Worm (Caenorhabditis elegans) whole organism, late embryonic: ENCODE results near the gene F13B12.4.

Experiments
- C08G9.2 ChIP-seq: sonication (generic microtip); optimal IDR thresholded peaks from 2 replicates; lab custom pipeline; 2016; ENCODE audit warnings: mild to moderate bottlenecking, missing genetic modification characterization, moderate library complexity, missing compliant biosample characterization
- C38D4.7 ChIP-seq: fragments of 200-800 bp; sonication (Bioruptor generic); optimal IDR thresholded peaks from 2 replicates; lab custom pipeline; 2018; ENCODE audit warnings: mild to moderate bottlenecking, missing genetic modification characterization, moderate library complexity, missing compliant biosample characterization
- K09A11.1 ChIP-seq: sonication (generic microtip); optimal IDR thresholded peaks from 2 replicates; lab custom pipeline; 2017; ENCODE audit warnings: antibody characterized with exemption, mild to moderate bottlenecking, missing genetic modification characterization, missing compliant biosample characterization; ENCODE audit not compliant: insufficient read depth
- T23F11.4 ChIP-seq: fragments of 200-800 bp; sonication (Bioruptor generic); optimal IDR thresholded peaks from 2 replicates; lab custom pipeline; 2018; ENCODE audit warnings: mild to moderate bottlenecking, missing genetic modification characterization, missing compliant biosample characterization
- Y22D7AL.16 ChIP-seq: sonication (generic microtip); optimal IDR thresholded peaks from 2 replicates; lab custom pipeline; 2016; ENCODE audit warnings: missing genetic modification characterization, missing compliant biosample characterization
- ama-1 ChIP-seq: fragments of 150-350 bp; optimal IDR thresholded peaks from 2 replicates; lab custom pipeline; 2014
- ceh-18 ChIP-seq: sonication (generic microtip); optimal IDR thresholded peaks from 2 replicates; lab custom pipeline; 2016; ENCODE audit warnings: missing genetic modification characterization, missing compliant biosample characterization
- ceh-19 ChIP-seq: fragments of 200-800 bp; sonication (Bioruptor generic); optimal IDR thresholded peaks from 2 replicates; lab custom pipeline; 2018; ENCODE audit warnings: mild to moderate bottlenecking, missing genetic modification characterization, missing compliant biosample characterization
- ceh-2 ChIP-seq: sonication (generic microtip); optimal IDR thresholded peaks from 2 replicates; lab custom pipeline; 2016; ENCODE audit warnings: missing genotype, missing genetic modification characterization, missing compliant biosample characterization
- ceh-22 ChIP-seq: sonication (generic microtip); optimal IDR thresholded peaks from 2 replicates; lab custom pipeline; 2017; ENCODE audit warnings: missing biosample characterization, missing genetic modification characterization
- ceh-24 ChIP-seq: sonication (generic microtip); optimal IDR thresholded peaks from 2 replicates; lab custom pipeline; 2016; ENCODE audit warnings: mild to moderate bottlenecking, missing genetic modification characterization, missing compliant biosample characterization
- ceh-45 ChIP-seq: fragments of 200-800 bp; sonication (Bioruptor generic); IDR thresholded peaks from 2 replicates; pipeline ENCODE4 v1.3.6; 2022; ENCODE audit warnings: missing genetic modification reagents, missing genetic modification characterization, missing compliant biosample characterization
- ceh-48 ChIP-seq: sonication (generic microtip); optimal IDR thresholded peaks from 2 replicates; lab custom pipeline; 2016; ENCODE audit warnings: missing genetic modification characterization, inconsistent platforms, missing compliant biosample characterization
- ceh-6 ChIP-seq: fragments of 200-800 bp; sonication (Bioruptor generic); optimal IDR thresholded peaks from 2 replicates; lab custom pipeline; 2018; ENCODE audit warnings: mild to moderate bottlenecking, missing genetic modification characterization, missing compliant biosample characterization
- dmd-4 ChIP-seq: sonication (generic microtip); optimal IDR thresholded peaks from 2 replicates; lab custom pipeline; 2016; ENCODE audit warnings: borderline replicate concordance, missing genetic modification characterization, missing compliant biosample characterization
- dve-1 ChIP-seq: sonication (generic microtip); optimal IDR thresholded peaks from 2 replicates; lab custom pipeline; 2017; ENCODE audit warnings: antibody characterized with exemption, mild to moderate bottlenecking, missing genetic modification characterization, missing compliant biosample characterization
- elt-2 ChIP-seq: sonication (generic microtip); optimal IDR thresholded peaks from 2 replicates; lab custom pipeline; 2016; ENCODE audit warnings: missing genetic modification reagents, missing genetic modification characterization, missing compliant biosample characterization
- elt-4 ChIP-seq: sonication (generic microtip); optimal IDR thresholded peaks from 2 replicates; lab custom pipeline; 2016; ENCODE audit warnings: missing genetic modification characterization, missing compliant biosample characterization
- eyg-1 ChIP-seq: sonication (generic microtip); optimal IDR thresholded peaks from 2 replicates; lab custom pipeline; 2016; ENCODE audit warnings: missing genotype, missing genetic modification characterization, missing compliant biosample characterization
- fax-1 ChIP-seq: sonication (generic microtip); optimal IDR thresholded peaks from 2 replicates; lab custom pipeline; 2016; ENCODE audit warnings: missing genotype, missing genetic modification characterization, missing compliant biosample characterization
- fkh-10 ChIP-seq: fragments of 150-350 bp; optimal IDR thresholded peaks from 2 replicates; lab custom pipeline; 2014; ENCODE audit warnings: missing biosample characterization, missing genetic modification reagents, missing genetic modification characterization
- gmeb-2 ChIP-seq: sonication (generic microtip); optimal IDR thresholded peaks from 2 replicates; lab custom pipeline; 2016; ENCODE audit warnings: missing genetic modification characterization, inconsistent platforms, missing compliant biosample characterization
- hlh-13 ChIP-seq: fragments of 200-800 bp; sonication (Bioruptor generic); optimal IDR thresholded peaks from 2 replicates; lab custom pipeline; 2018; ENCODE audit warnings: mild to moderate bottlenecking, missing genetic modification characterization, missing compliant biosample characterization
- hlh-6 ChIP-seq: sonication (generic microtip); optimal IDR thresholded peaks from 2 replicates; lab custom pipeline; 2016; ENCODE audit warnings: missing genotype, missing genetic modification characterization, missing compliant biosample characterization
- hlh-8 ChIP-seq: sonication (generic microtip); optimal IDR thresholded peaks from 2 replicates; lab custom pipeline; 2016; ENCODE audit warnings: missing genotype, missing genetic modification characterization, missing compliant biosample characterization
- lin-11 ChIP-seq: fragments of 200-800 bp; sonication (Bioruptor generic); optimal IDR thresholded peaks from 2 replicates; lab custom pipeline; 2018; ENCODE audit warnings: mild to moderate bottlenecking, missing genetic modification characterization, missing compliant biosample characterization
- madf-2 ChIP-seq: sonication (generic microtip); optimal IDR thresholded peaks from 2 replicates; lab custom pipeline; 2017; ENCODE audit warnings: missing genetic modification characterization, missing compliant biosample characterization
- mec-3 ChIP-seq: sonication (generic microtip); optimal IDR thresholded peaks from 2 replicates; lab custom pipeline; 2016; ENCODE audit warnings: borderline replicate concordance, missing genetic modification characterization, missing compliant biosample characterization
- nfya-1 ChIP-seq: sonication (generic microtip); optimal IDR thresholded peaks from 2 replicates; lab custom pipeline; 2017; ENCODE audit warnings: missing genetic modification characterization, mild to moderate bottlenecking, missing compliant biosample characterization, antibody characterized with exemption, moderate library complexity
- npax-4 ChIP-seq: sonication (generic microtip); optimal IDR thresholded peaks from 2 replicates; lab custom pipeline; 2016; ENCODE audit warnings: missing genetic modification characterization, missing compliant biosample characterization
- pag-3 ChIP-seq: sonication (generic microtip); optimal IDR thresholded peaks from 2 replicates; lab custom pipeline; 2016; ENCODE audit warnings: missing compliant biosample characterization, missing genetic modification characterization, borderline replicate concordance
- pat-9 ChIP-seq: fragments of 200-800 bp; sonication (Bioruptor generic); optimal IDR thresholded peaks from 2 replicates; lab custom pipeline; 2018; ENCODE audit warnings: mild to moderate bottlenecking, missing genetic modification characterization, moderate library complexity, missing compliant biosample characterization
- pha-2 ChIP-seq: sonication (generic microtip); optimal IDR thresholded peaks from 2 replicates; lab custom pipeline; 2017; ENCODE audit warnings: mild to moderate bottlenecking, missing genetic modification characterization, missing compliant biosample characterization
- pha-4 ChIP-seq: fragments of 150-350 bp; optimal IDR thresholded peaks from 2 replicates; lab custom pipeline; 2018; ENCODE audit warnings: missing biosample characterization, missing genetic modification reagents, missing genetic modification characterization
- pqm-1 ChIP-seq: sonication (generic microtip); optimal IDR thresholded peaks from 2 replicates; lab custom pipeline; 2016; ENCODE audit warnings: missing genetic modification characterization, missing compliant biosample characterization
- pros-1 ChIP-seq: fragments of 150-350 bp; optimal IDR thresholded peaks from 2 replicates; lab custom pipeline; 2014; ENCODE audit warnings: missing biosample characterization, missing genetic modification reagents, missing genetic modification characterization
- ref-2 ChIP-seq: sonication (generic microtip); optimal IDR thresholded peaks from 2 replicates; lab custom pipeline; 2016; ENCODE audit warnings: missing genetic modification characterization, missing compliant biosample characterization
- rnt-1 ChIP-seq: sonication (generic microtip); optimal IDR thresholded peaks from 2 replicates; lab custom pipeline; 2016; ENCODE audit warnings: missing genetic modification characterization, missing compliant biosample characterization
- sox-2 ChIP-seq: fragments of 200-800 bp; sonication (Bioruptor generic); IDR thresholded peaks from 2 replicates; pipeline ENCODE4 v1.3.6; 2022; ENCODE audit warnings: missing genetic modification reagents, missing genetic modification characterization, missing compliant biosample characterization
- unc-3 ChIP-seq, 2 experiments: fragments of 200-800 bp in 1 of 2; sonication (Bioruptor generic) in 1 of 2; sonication (generic microtip) in 1 of 2; conservative IDR thresholded peaks in 1 of 2; optimal IDR thresholded peaks in 1 of 2; 2 replicates each; pipeline versions ENCODE4 v1.3.6 to Lab custom; 2016 to 2022; ENCODE audit warnings: missing compliant biosample characterization in 2 of 2, missing genetic modification characterization in 2 of 2, missing genetic modification reagents in 1 of 2
- unc-42 ChIP-seq: sonication (generic microtip); optimal IDR thresholded peaks from 2 replicates; lab custom pipeline; 2016; ENCODE audit warnings: missing genotype, missing genetic modification characterization, missing compliant biosample characterization
- unc-55 ChIP-seq: sonication (generic microtip); optimal IDR thresholded peaks from 2 replicates; lab custom pipeline; 2017; ENCODE audit warnings: missing biosample characterization, missing genetic modification reagents, missing genetic modification characterization
- unc-86 ChIP-seq: sonication (generic microtip); optimal IDR thresholded peaks from 2 replicates; lab custom pipeline; 2016; ENCODE audit warnings: missing genetic modification characterization, missing compliant biosample characterization
- ztf-16 ChIP-seq: sonication (generic microtip); optimal IDR thresholded peaks from 2 replicates; lab custom pipeline; 2017; ENCODE audit warnings: missing genetic modification characterization, missing compliant biosample characterization

F13B12.4 gene

ce11 chrIV:10449799-10450198, at the start of gene F13B12.4:
F13B12.4 (minus strand) TSS chrIV:10449899.
- no peak for TF ChIP-seq unc-55 (GFP tag; lab: Kevin White, UChicago)
- TF ChIP-seq pha-4 (tag; lab: Kevin White, UChicago): no peak
- no peak for TF ChIP-seq ceh-18 (tag; lab: Kevin White, UChicago)
- TF ChIP-seq dmd-4 (tag; lab: Kevin White, UChicago): no peak
- TF ChIP-seq pha-2 (tag; lab: Kevin White, UChicago): no peak
- TF ChIP-seq unc-3 (GFP tag; conservative IDR thresholded peaks at IDR 0.05; lab: Robert Waterston, UW): no peak
- no peak for TF ChIP-seq unc-3 (tag; optimal IDR thresholded peaks at IDR 0.05; lab: Kevin White, UChicago)
- TF ChIP-seq npax-4 (tag; lab: Kevin White, UChicago): no peak
- no peak for TF ChIP-seq gmeb-2 (tag; lab: Kevin White, UChicago)
- no peak for TF ChIP-seq lin-11 (tag; lab: Kevin White, UChicago)
- TF ChIP-seq ceh-6 (GFP tag; lab: Kevin White, UChicago): no peak
- no peak for TF ChIP-seq hlh-8 (tag; lab: Kevin White, UChicago)
- TF ChIP-seq madf-2 (tag; lab: Kevin White, UChicago): no peak

DNA sequence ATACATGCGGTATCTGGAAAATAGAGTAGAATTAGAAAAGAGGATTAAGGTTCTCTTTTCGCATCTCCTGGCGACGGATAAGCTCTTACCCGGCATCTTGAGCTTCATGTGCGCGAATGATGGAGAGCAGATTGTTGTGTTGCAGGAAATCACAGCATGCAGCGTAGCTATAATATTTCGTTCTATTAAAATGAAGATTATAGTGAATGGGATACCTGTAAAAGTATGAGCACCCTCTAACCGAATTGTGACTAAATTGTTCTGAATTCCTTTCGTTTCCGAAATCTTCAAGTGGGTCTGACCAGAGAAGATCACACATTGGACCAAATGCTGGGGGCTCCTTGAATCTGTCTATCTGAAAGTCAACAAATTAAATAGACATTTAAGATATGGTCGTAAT, 48.7 kb upstream of the F13B12.4 start:
- TF ChIP-seq pha-2 (tag; lab: Kevin White, UChicago): no peak
- no peak for TF ChIP-seq T23F11.4 (GFP tag; lab: Kevin White, UChicago)
- no peak for TF ChIP-seq ceh-24
- TF ChIP-seq ceh-19 (GFP tag; lab: Kevin White, UChicago): no peak
- TF ChIP-seq ceh-2: no peak
- TF ChIP-seq fkh-10 (GFP tag; lab: Kevin White, UChicago): no peak
- no peak for TF ChIP-seq pag-3
- no peak for TF ChIP-seq lin-11 (tag; lab: Kevin White, UChicago)
- TF ChIP-seq hlh-13 (GFP tag; lab: Kevin White, UChicago): no peak
- no peak for TF ChIP-seq ceh-48 (tag; lab: Kevin White, UChicago)
- TF ChIP-seq, all 69 proteins: peak for 0

ce11 chrIV:10489409-10489808, 39.7 kb upstream of the F13B12.4 start:
- TF ChIP-seq fkh-10 (GFP tag; lab: Kevin White, UChicago) (no peak), hlh-8 (tag; lab: Kevin White, UChicago) (peak; percentile 3), K09A11.1 (tag; lab: Kevin White, UChicago) (no peak)

ce11 chrIV:10483607-10484117, 34.0 kb upstream of the F13B12.4 start, which contains the start of the genes F01D4.5 and ced-5:
F01D4.5 (minus strand) TSS chrIV:10483657.
ced-5 (plus strand) TSS chrIV:10484110.
- TF ChIP-seq sox-2 (GFP tag; lab: Robert Waterston, UW) (no peak), pqm-1 (tag; lab: Kevin White, UChicago) (peak; percentile 38), T23F11.4 (GFP tag; lab: Kevin White, UChicago) (no peak), rnt-1 (tag; lab: Kevin White, UChicago) (peak; percentile 54), lin-11 (tag; lab: Kevin White, UChicago) (no peak), ztf-16 (tag; lab: Kevin White, UChicago) (peak; percentile 58), dve-1 (tag; lab: Kevin White, UChicago) (no peak), nfya-1 (peak; percentile 25), elt-2 (peak; percentile 79), ceh-45 (GFP tag; lab: Robert Waterston, UW) (no peak), ceh-22 (tag; lab: Kevin White, UChicago) (no peak), ceh-19 (GFP tag; lab: Kevin White, UChicago) (peak; percentile 26), hlh-6 (tag; lab: Kevin White, UChicago) (peak; percentile 26), pros-1 (tag; lab: Kevin White, UChicago) (no peak), unc-86 (tag; lab: Kevin White, UChicago) (peak; percentile 53), ama-1 (lab: Kevin White, UChicago) (no peak), Y22D7AL.16 (peak; percentile 10), C38D4.7 (no peak), ref-2 (tag; lab: Kevin White, UChicago) (peak; percentile 73), eyg-1 (tag; lab: Kevin White, UChicago) (no peak), ceh-24 (no peak), C08G9.2 (tag; lab: Kevin White, UChicago) (peak; percentile 90), pha-2 (tag; lab: Kevin White, UChicago) (no peak), fax-1 (tag; lab: Kevin White, UChicago) (peak; percentile 61), ceh-6 (GFP tag; lab: Kevin White, UChicago) (no peak), pha-4 (tag; lab: Kevin White, UChicago) (no peak), pat-9 (tag; lab: Kevin White, UChicago) (no peak), madf-2 (tag; lab: Kevin White, UChicago) (no peak), unc-42 (tag; lab: Kevin White, UChicago) (peak; percentile 17), elt-4 (tag; lab: Kevin White, UChicago) (no peak), mec-3 (tag; lab: Kevin White, UChicago) (no peak)
